Worm (Caenorhabditis elegans) whole organism, L4/young adult: ENCODE measurements around the gene C05B5.8.

ENCODE experiments used
- dao-5 ChIP-seq: sonication (generic microtip); optimal IDR thresholded peaks from 2 replicates; lab custom pipeline; 2016; ENCODE audit warnings: missing genotype, missing genetic modification characterization, moderate library complexity, missing compliant biosample characterization
- him-1 ChIP-seq: sonication (generic microtip); optimal IDR thresholded peaks from 2 replicates; lab custom pipeline; 2016; ENCODE audit warnings: missing genotype, missing genetic modification reagents, missing genetic modification characterization, missing compliant biosample characterization

- TF ChIP-seq dao-5 (tag; lab: Kevin White, UChicago) (no peak), him-1 (tag; lab: Kevin White, UChicago) (no peak)
These were observed 29.2 kb upstream of the C05B5.8 start, which contains the start of gene xbx-3 for ce11 chrIII:10035783-10036182.
